Worm (Caenorhabditis elegans) whole organism, young adult: Measurements from ENCODE around the gene maph-1.3.
A peak's percentile ranks its signal among the peaks of the same experiment; 100 is the strongest.
"Not testable (repeated sequence)": the region's sequence is repeated elsewhere in the genome, so short reads cannot be mapped to it uniquely, and the experiment has no call there.

Experiments
- F22D6.2 ChIP-seq: sonication (generic microtip); optimal IDR thresholded peaks from 2 replicates; lab custom pipeline; 2016; ENCODE audit warnings: mild to moderate bottlenecking, missing genetic modification characterization, missing compliant biosample characterization
- F37B4.10 ChIP-seq: fragments of 200-800 bp; sonication (Bioruptor generic); IDR thresholded peaks from 2 replicates; pipeline ENCODE4 v1.3.6; 2022; ENCODE audit warnings: missing genetic modification characterization, missing compliant biosample characterization
- F52B5.7 ChIP-seq: sonication (generic microtip); optimal IDR thresholded peaks from 2 replicates; lab custom pipeline; 2016; ENCODE audit warnings: mild to moderate bottlenecking, missing genetic modification characterization, missing compliant biosample characterization
- K12H6.12 ChIP-seq: fragments of 200-800 bp; sonication (Bioruptor generic); optimal IDR thresholded peaks from 2 replicates; lab custom pipeline; 2018; ENCODE audit warnings: mild to moderate bottlenecking, missing genetic modification characterization, missing compliant biosample characterization
- Y53F4B.3 ChIP-seq: fragments of 200-800 bp; sonication (Bioruptor generic); IDR thresholded peaks from 2 replicates; pipeline ENCODE4 v1.3.6; 2022; ENCODE audit warnings: missing genetic modification reagents, missing genetic modification characterization, missing compliant biosample characterization
- Y79H2A.3 ChIP-seq: fragments of 200-800 bp; sonication (Bioruptor generic); conservative IDR thresholded peaks from 2 replicates; pipeline ENCODE4 v1.3.6; 2022; ENCODE audit warnings: missing genetic modification reagents, missing genetic modification characterization, missing compliant biosample characterization
- attf-5 ChIP-seq: fragments of 200-800 bp; sonication (Bioruptor generic); optimal IDR thresholded peaks from 2 replicates; lab custom pipeline; 2018; ENCODE audit warnings: mild to moderate bottlenecking, missing genetic modification characterization, missing compliant biosample characterization
- ccch-3 ChIP-seq: fragments of 200-800 bp; sonication (Bioruptor generic); optimal IDR thresholded peaks from 2 replicates; lab custom pipeline; 2018; ENCODE audit warnings: mild to moderate bottlenecking, missing genetic modification characterization, missing compliant biosample characterization
- ceh-58 ChIP-seq: fragments of 200-800 bp; sonication (Bioruptor generic); IDR thresholded peaks from 2 replicates; pipeline ENCODE4 v1.3.6; 2022; ENCODE audit warnings: missing genetic modification characterization, missing compliant biosample characterization
- die-1 ChIP-seq: sonication (generic microtip); optimal IDR thresholded peaks from 2 replicates; lab custom pipeline; 2016; ENCODE audit warnings: missing genotype, mild to moderate bottlenecking, missing genetic modification characterization, missing compliant biosample characterization
- dpff-1 ChIP-seq: sonication (generic microtip); optimal IDR thresholded peaks from 2 replicates; lab custom pipeline; 2017; ENCODE audit warnings: mild to moderate bottlenecking, missing genetic modification characterization, missing compliant biosample characterization
- efl-1 ChIP-seq: fragments of 150-350 bp; optimal IDR thresholded peaks from 2 replicates; lab custom pipeline; 2014; ENCODE audit warnings: missing biosample characterization, missing genetic modification reagents, missing genetic modification characterization
- egl-44 ChIP-seq: fragments of 200-800 bp; sonication (Bioruptor generic); IDR thresholded peaks from 2 replicates; pipeline ENCODE4 v1.3.6; 2022; ENCODE audit warnings: missing genetic modification reagents, missing genetic modification characterization, missing compliant biosample characterization
- ets-4 ChIP-seq: fragments of 200-800 bp; sonication (Bioruptor generic); optimal IDR thresholded peaks from 2 replicates; lab custom pipeline; 2018; ENCODE audit warnings: mild to moderate bottlenecking, missing genetic modification characterization, missing compliant biosample characterization
- hlh-12 ChIP-seq: sonication (generic microtip); optimal IDR thresholded peaks from 2 replicates; lab custom pipeline; 2016; ENCODE audit warnings: missing genetic modification characterization, missing compliant biosample characterization
- hsf-1 ChIP-seq: fragments of 200-800 bp; sonication (Bioruptor generic); IDR thresholded peaks from 2 replicates; pipeline ENCODE4 v1.3.6; 2022; ENCODE audit warnings: missing genetic modification reagents, missing genetic modification characterization, missing compliant biosample characterization
- lin-35 ChIP-seq, 3 experiments: fragments of 150-350 bp in 2 of 3; sonication (generic microtip) in 1 of 3; optimal IDR thresholded peaks; 2 replicates each; lab custom pipeline; 2014 to 2018; ENCODE audit warnings: missing biosample characterization in 3 of 3, missing genetic modification characterization in 3 of 3, missing genetic modification reagents in 3 of 3
- lir-1 ChIP-seq: fragments of 200-800 bp; sonication (Bioruptor generic); conservative IDR thresholded peaks from 2 replicates; pipeline ENCODE4 v1.3.6; 2022; ENCODE audit warnings: missing genetic modification reagents, missing genetic modification characterization, missing compliant biosample characterization
- lsl-1 ChIP-seq: fragments of 200-800 bp; sonication (Bioruptor generic); optimal IDR thresholded peaks from 2 replicates; lab custom pipeline; 2018; ENCODE audit warnings: mild to moderate bottlenecking, missing genetic modification characterization, moderate library complexity, missing compliant biosample characterization
- mel-28 ChIP-seq: sonication (generic microtip); optimal IDR thresholded peaks from 2 replicates; lab custom pipeline; 2016; ENCODE audit warnings: borderline replicate concordance, mild to moderate bottlenecking, missing genetic modification characterization, missing compliant biosample characterization
- mxl-1 ChIP-seq: sonication (generic microtip); optimal IDR thresholded peaks from 2 replicates; lab custom pipeline; 2016; ENCODE audit warnings: missing genetic modification characterization, missing compliant biosample characterization
- nfya-2 ChIP-seq: fragments of 200-800 bp; sonication (Bioruptor generic); IDR thresholded peaks from 2 replicates; pipeline ENCODE4 v1.3.6; 2022; ENCODE audit warnings: missing genetic modification reagents, missing genetic modification characterization, missing compliant biosample characterization
- nhr-120 ChIP-seq: fragments of 200-800 bp; sonication (Bioruptor generic); IDR thresholded peaks from 2 replicates; pipeline ENCODE4 v1.3.6; 2022; ENCODE audit warnings: missing genetic modification characterization, missing compliant biosample characterization
- nhr-179 ChIP-seq: sonication (generic microtip); optimal IDR thresholded peaks from 2 replicates; lab custom pipeline; 2016; ENCODE audit warnings: mild to moderate bottlenecking, missing genetic modification characterization, missing compliant biosample characterization
- nhr-80 ChIP-seq: sonication (generic microtip); optimal IDR thresholded peaks from 2 replicates; lab custom pipeline; 2016; ENCODE audit warnings: missing genetic modification characterization, missing compliant biosample characterization
- pbrm-1 ChIP-seq: fragments of 200-800 bp; sonication (Bioruptor generic); IDR thresholded peaks from 2 replicates; pipeline ENCODE4 v1.3.6; 2022; ENCODE audit warnings: missing genetic modification reagents, missing genetic modification characterization, missing compliant biosample characterization
- rpc-1 ChIP-seq, 2 experiments: fragments of 150-350 bp in 1 of 2; sonication (generic microtip) in 1 of 2; optimal IDR thresholded peaks; 2 replicates each; lab custom pipeline; 2014 to 2018; ENCODE audit warnings: missing biosample characterization in 1 of 2, missing genetic modification characterization in 1 of 2, missing genetic modification reagents in 1 of 2, missing genotype in 1 of 2
- tbx-9 ChIP-seq: sonication (generic microtip); optimal IDR thresholded peaks from 2 replicates; lab custom pipeline; 2016; ENCODE audit warnings: borderline replicate concordance, missing genetic modification characterization, inconsistent platforms, missing compliant biosample characterization
- unc-130 ChIP-seq: sonication (generic microtip); optimal IDR thresholded peaks from 2 replicates; lab custom pipeline; 2016; ENCODE audit warnings: missing genetic modification reagents, missing genetic modification characterization, missing compliant biosample characterization
- unc-62 ChIP-seq: fragments of 150-350 bp; optimal IDR thresholded peaks from 2 replicates; lab custom pipeline; 2014; ENCODE audit warnings: missing biosample characterization, missing genetic modification reagents, missing genetic modification characterization
- ztf-25 ChIP-seq: fragments of 200-800 bp; sonication (Bioruptor generic); IDR thresholded peaks from 2 replicates; pipeline ENCODE4 v1.3.6; 2022; ENCODE audit warnings: missing genetic modification reagents, missing genetic modification characterization, missing compliant biosample characterization

The maph-1.3 gene

ce11 chrIII:3831798-3832197 is 12.9 kb upstream of the maph-1.3 start:
- TF ChIP-seq F52B5.7 (tag; lab: Kevin White, UChicago) (no peak), pbrm-1 (no peak), nfya-2 (no peak), egl-44 (GFP tag; lab: Robert Waterston, UW) (no peak), ztf-25 (GFP tag; lab: Robert Waterston, UW) (no peak), mxl-1 (tag; lab: Kevin White, UChicago) (no peak), unc-62 (GFP tag; lab: Kevin White, UChicago) (no peak), nhr-179 (tag; lab: Kevin White, UChicago) (no peak), K12H6.12 (tag; lab: Kevin White, UChicago) (no peak), mel-28 (tag; lab: Kevin White, UChicago) (no peak), nhr-120 (GFP tag; lab: Robert Waterston, UW) (no peak)

- TF ChIP-seq hlh-12 (tag; lab: Kevin White, UChicago) (no peak), ets-4 (GFP tag; lab: Kevin White, UChicago) (no peak)
- TF ChIP-seq, all 124 proteins: peak for 0
Measured at ce11 chrIII:3832291-3832690, 12.4 kb upstream of the maph-1.3 start, which contains the start of gene cyp-25A1. Gene cyp-25A1 (plus strand): TSS chrIII:3832591.

- TF ChIP-seq ceh-58 (no peak), nhr-80 (tag; lab: Kevin White, UChicago) (peak; percentile 78)
Measured at ce11 chrIII:3834800-3835271, 9.9 kb upstream of the maph-1.3 start, which contains the start of gene cyp-25A2. Gene cyp-25A2 (plus strand): TSS chrIII:3835221.

ce11 chrIII:3839635-3840034 is 5.1 kb upstream of the maph-1.3 start, which contains the start of gene cyp-25A3:
Gene cyp-25A3 (minus strand): TSS chrIII:3839735.
- TF ChIP-seq tbx-9 (tag; lab: Kevin White, UChicago) (no peak), efl-1 (GFP tag; lab: Kevin White, UChicago) (no peak), attf-5 (GFP tag; lab: Kevin White, UChicago) (no peak), nhr-120 (GFP tag; lab: Robert Waterston, UW) (no peak), lin-35 (GFP tag; optimal IDR thresholded peaks at IDR 0.05; lab: Kevin White, UChicago) (no peak), F37B4.10 (GFP tag; lab: Robert Waterston, UW) (no peak), unc-130 (GFP tag; lab: Kevin White, UChicago) (no peak), rpc-1 (optimal IDR thresholded peaks at IDR 0.05; lab: Kevin White, UChicago) (no peak), rpc-1 (tag; optimal IDR thresholded peaks at IDR 0.05; lab: Kevin White, UChicago) (no peak), Y53F4B.3 (GFP tag; lab: Robert Waterston, UW) (no peak), lsl-1 (GFP tag; lab: Kevin White, UChicago) (no peak), hsf-1 (GFP tag; lab: Robert Waterston, UW) (no peak), ccch-3 (GFP tag; lab: Kevin White, UChicago) (no peak), F52B5.7 (tag; lab: Kevin White, UChicago) (no peak), unc-62 (GFP tag; lab: Kevin White, UChicago) (no peak), Y79H2A.3 (no peak), F22D6.2 (tag; lab: Kevin White, UChicago) (no peak), lir-1 (no peak)

- not testable (repeated sequence) for TF ChIP-seq die-1; dpff-1 (tag; lab: Kevin White, UChicago); unc-62 (GFP tag; lab: Kevin White, UChicago)
Measured at ce11 chrIII:3840279-3840678, 4.4 kb upstream of the maph-1.3 start, which contains the start of gene C36A4.11. Gene C36A4.11 (plus strand): TSS chrIII:3840579.
